Worm (Caenorhabditis elegans) whole organism, L4/young adult: ENCODE data around the gene let-653.
A peak's percentile ranks its signal among the peaks of the same experiment; 100 is the strongest.

Experiments
- W03F9.2 ChIP-seq: fragments of 150-350 bp; optimal IDR thresholded peaks from 2 replicates; lab custom pipeline; 2014; ENCODE audit warnings: missing biosample characterization, missing genetic modification characterization
- dao-5 ChIP-seq: sonication (generic microtip); optimal IDR thresholded peaks from 2 replicates; lab custom pipeline; 2016; ENCODE audit warnings: missing genotype, missing genetic modification characterization, moderate library complexity, missing compliant biosample characterization
- him-1 ChIP-seq: sonication (generic microtip); optimal IDR thresholded peaks from 2 replicates; lab custom pipeline; 2016; ENCODE audit warnings: missing genotype, missing genetic modification reagents, missing genetic modification characterization, missing compliant biosample characterization

The let-653 gene

DNA sequence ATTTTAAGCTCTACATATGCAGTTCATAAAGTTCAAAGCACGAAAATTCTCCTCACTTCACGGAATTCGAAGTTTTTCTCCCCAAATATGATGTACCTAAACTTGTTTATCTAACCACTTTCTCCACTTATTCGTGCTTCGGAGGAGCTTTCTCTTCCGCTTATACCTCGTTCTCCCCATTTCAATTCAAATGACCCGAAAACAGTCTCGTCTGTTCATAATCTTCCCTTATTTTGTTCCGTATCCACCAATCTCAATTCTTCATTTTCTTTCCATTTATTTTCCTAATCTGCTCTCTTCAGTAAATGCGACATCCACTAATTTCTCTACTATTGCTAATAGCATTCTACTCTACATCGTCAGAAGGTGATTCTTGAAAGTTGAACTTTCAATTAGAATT lies at the start of gene let-653:
let-653 (plus strand) TSS at position 301 of the 400 bp plus-strand sequence.
- no peak for TF ChIP-seq W03F9.2
- no peak for TF ChIP-seq him-1
- TF ChIP-seq dao-5 (tag; lab: Kevin White, UChicago): no peak

- no peak for TF ChIP-seq W03F9.2
- no peak for TF ChIP-seq him-1
- TF ChIP-seq dao-5 (tag; lab: Kevin White, UChicago): no peak
Observed at ce11 chrIV:11838657-11839056, 46.8 kb upstream of the let-653 start, which contains the start of gene fbxb-3. Gene fbxb-3, plus strand, starts transcription at chrIV:11838957.

DNA sequence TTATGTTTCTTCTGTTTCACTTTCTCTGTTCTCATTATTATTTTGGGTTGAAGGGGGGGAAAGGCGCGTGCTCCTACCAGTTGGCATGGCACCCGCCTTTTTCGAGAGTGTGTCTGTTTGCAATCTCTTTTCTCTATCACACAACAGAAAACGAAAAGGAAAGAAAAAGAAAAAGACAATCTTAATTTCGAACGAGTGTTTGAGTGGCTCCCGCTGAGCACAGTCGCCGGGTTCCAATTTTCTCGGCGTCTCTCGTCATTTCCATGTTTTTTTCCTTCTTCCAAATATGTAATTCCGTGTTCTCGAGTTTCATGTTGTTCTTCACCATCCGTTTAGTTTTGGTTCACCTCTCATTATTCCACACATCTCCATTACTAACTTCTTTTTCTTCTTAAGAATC lies 43.3 kb upstream of the let-653 start, which contains the start of gene F38H4.3:
F38H4.3 (plus strand) TSS at position 301 of the 400 bp plus-strand sequence.
- TF ChIP-seq him-1 (no peak), dao-5 (tag; lab: Kevin White, UChicago) (no peak), W03F9.2 (no peak)

ce11 chrIV:11847771-11848312 lies 37.6 kb upstream of the let-653 start, which contains the start of the genes F38H4.6 and F38H4.4:
Gene F38H4.6, minus strand, starts transcription at chrIV:11847871.
Gene F38H4.4, plus strand, starts transcription at chrIV:11848262.
- TF ChIP-seq him-1 (no peak), W03F9.2 (no peak), dao-5 (tag; lab: Kevin White, UChicago) (no peak)

ce11 chrIV:11851882-11852281 lies 33.5 kb upstream of the let-653 start, which contains the start of gene F38H4.5:
Gene F38H4.5, plus strand, starts transcription at chrIV:11852182.
- TF ChIP-seq W03F9.2: no peak
- TF ChIP-seq him-1: no peak
- no peak for TF ChIP-seq dao-5 (tag; lab: Kevin White, UChicago)

DNA sequence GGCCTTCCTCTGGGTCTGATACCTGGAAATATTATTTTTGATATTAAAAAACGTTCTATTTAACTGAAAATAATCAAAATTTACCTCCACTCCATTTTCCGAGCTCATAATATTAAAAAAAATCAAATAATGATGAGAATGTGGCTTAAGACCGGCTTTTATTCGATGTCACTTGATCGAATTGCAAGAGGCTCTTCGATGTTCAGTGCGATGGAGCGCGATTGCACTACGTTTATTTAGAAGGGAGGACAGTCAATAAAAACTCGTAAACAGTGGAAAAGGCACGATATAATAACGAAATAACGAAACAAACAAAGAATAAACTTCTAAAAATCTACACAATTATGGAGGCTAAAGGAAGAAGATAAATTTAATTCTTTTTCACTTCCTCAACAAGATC lies 30.6 kb upstream of the let-653 start, which contains the start of gene tag-30:
tag-30 (minus strand) TSS at position 383 of the 400 bp plus-strand sequence.
- no peak for TF ChIP-seq dao-5 (tag; lab: Kevin White, UChicago)
- TF ChIP-seq W03F9.2: peak; percentile 50

DNA sequence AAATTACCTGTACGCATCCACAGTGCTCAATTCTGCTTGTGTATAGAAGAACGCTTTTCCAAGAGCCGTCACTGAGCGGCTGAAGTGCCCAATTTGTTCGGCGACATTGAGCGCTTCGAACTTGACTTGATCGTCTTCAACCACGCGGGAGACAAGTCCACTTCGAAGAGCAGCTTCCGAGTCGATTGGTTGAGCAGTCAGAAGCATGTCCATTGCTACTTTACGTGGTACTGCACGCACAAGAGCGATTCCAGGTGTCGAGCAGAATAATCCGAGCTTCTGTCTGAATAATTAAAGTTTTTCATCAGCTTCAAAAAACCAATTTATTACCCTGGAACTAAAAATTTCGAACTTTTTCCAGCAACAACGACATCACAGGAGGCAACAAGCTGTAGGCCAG lies 30.0 kb upstream of the let-653 start:
- TF ChIP-seq W03F9.2: no peak

DNA sequence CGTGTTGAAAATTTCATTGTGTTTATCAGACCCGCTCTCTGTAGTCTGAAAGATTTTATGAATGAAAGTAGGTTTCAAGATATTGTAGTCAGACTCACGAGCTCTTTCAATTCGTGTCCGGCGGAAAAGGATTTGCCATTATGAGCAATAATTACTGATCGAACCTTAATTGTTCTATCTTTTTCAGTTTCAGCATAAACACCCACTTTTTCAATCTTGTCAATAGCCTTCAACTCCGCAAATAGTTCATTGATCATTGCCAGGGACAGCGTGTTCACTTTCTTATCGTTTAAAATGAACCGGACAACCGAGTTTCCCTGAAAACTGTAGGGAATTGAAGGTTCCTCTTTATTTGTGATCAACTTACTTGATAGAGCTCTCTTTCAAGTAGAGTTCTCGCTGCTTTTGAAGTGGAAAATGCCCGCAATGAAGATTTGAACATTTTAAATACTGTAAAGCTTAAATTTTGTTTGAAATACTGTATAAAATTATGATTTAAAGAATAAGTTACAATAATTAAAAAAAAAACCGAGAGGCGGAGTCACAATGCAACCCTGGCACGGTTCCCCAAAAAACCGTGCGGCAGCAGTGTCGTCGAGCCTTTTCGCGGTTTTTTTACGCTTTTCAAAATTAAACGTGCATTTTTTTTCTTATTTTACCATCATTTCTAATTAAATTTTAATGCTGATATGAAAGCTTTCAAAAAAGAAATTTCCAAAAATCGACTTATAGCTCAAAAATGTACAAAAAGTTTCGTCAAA lies 29.3 kb upstream of the let-653 start, which contains the start of gene ech-2:
ech-2 (minus strand) TSS at position 452 of the 761 bp plus-strand sequence.
- peak; percentile 26 for TF ChIP-seq W03F9.2
- TF ChIP-seq him-1: no peak
- no peak for TF ChIP-seq dao-5 (tag; lab: Kevin White, UChicago)

DNA sequence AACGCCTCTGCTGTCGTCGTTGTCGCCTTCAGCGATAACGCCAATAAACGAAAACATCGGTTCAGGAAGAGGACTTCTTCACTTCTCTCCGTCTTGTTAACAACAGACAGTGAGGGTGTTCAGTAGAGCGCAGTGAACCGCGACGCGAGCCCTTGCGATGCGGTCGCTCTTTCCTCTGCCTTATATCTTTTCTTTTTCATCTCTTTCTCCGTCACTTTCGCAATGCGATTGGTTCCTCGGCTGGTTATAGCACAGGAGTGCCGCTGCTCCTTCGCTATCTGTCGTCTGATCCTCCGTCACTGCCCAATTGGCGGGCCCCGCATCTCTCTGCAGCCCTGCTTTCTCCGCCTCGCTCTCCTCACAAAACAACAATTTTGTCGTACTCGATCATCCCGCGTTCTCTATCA lies 28.3 kb upstream of the let-653 start:
- no peak for TF ChIP-seq dao-5 (tag; lab: Kevin White, UChicago)
- TF ChIP-seq him-1: peak; percentile 72

- no peak for TF ChIP-seq dao-5 (tag; lab: Kevin White, UChicago)
- no peak for TF ChIP-seq him-1
- no peak for TF ChIP-seq W03F9.2
Observed at ce11 chrIV:11858142-11858541, 27.3 kb upstream of the let-653 start, which contains the start of gene let-92. Gene let-92, plus strand, starts transcription at chrIV:11858442.

DNA sequence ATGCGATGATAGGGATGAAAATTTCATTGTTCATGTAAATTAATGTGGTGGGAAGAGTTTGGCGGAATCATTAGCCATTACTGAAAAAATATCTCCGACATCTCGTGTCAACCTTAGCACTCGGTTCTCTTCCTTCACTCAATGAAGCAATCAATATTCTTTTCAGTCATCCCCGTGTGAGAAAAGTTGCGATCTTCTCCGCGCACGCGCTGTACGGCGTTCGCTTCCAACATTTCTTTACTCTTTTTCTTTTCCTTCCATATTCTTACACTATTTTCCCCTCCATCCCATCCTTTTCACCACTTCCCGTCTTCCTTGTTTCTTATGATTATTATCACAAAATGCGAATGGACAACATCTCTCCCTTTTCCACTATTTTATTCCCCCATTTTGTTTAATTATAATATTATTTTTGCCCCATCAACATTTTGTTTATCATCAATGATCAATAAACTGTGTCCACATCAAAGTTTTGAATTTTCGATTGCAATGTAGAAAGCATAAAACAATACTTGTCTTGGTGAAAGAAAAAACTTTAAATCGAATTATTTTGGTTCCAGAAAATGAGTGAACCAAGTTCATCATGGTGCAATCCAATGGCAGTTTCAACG lies 25.3 kb upstream of the let-653 start, which contains the start of gene mob-1:
mob-1 (plus strand) TSS at position 561 of the 611 bp plus-strand sequence.
- TF ChIP-seq him-1 (no peak), dao-5 (tag; lab: Kevin White, UChicago) (no peak), W03F9.2 (no peak)

DNA sequence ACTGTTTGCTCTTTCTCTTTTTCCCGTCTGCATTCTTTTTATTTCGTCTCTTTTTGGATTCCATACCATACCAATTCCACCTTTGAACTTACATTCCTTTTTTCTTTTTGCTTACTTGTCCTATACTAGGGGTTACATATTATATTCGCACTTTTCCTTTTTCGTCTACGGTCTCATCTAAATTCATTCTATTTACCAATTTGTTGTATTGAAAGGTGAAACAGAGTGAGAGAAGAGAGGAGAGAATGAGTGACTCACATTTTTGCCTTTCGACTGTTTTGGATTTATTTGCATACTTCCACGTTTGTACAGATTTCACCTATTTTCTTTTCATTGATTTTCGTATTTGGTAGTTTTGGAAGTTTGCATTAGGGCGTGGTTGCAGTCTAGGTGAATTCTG lies 22.0 kb upstream of the let-653 start:
- TF ChIP-seq W03F9.2: no peak

DNA sequence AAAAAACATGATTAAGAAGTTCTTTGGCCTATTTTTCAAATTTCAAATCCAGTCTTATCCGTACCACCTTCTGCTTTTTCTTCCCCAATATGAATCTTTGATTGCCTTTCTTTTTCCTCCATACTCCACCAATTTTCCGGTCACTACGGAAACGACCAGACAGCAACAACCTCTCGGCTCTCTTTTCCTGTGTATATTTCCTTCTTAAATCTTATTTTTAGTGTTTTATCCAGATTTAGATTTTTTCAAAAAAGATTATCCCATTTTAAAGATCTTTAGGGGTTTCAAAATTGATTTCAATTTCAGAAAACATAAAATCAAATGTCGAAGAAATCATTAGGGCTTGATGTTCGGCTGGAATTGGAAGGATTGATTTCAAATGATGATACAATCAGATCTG lies 21.2 kb upstream of the let-653 start, which contains the start of gene trpa-1:
trpa-1 (plus strand) TSS at position 301 of the 400 bp plus-strand sequence.
- TF ChIP-seq him-1 (no peak), dao-5 (tag; lab: Kevin White, UChicago) (no peak), W03F9.2 (no peak)

ce11 chrIV:11867652-11868232 lies 17.7 kb upstream of the let-653 start:
- no peak for TF ChIP-seq dao-5 (tag; lab: Kevin White, UChicago)
- TF ChIP-seq W03F9.2: no peak
- TF ChIP-seq him-1: no peak
